Worm (Caenorhabditis elegans) whole organism, L2 larva: ENCODE data around the gene elo-8.

Experiments
- C34F6.9 ChIP-seq: fragments of 150-350 bp; optimal IDR thresholded peaks from 2 replicates; lab custom pipeline; 2014; ENCODE audit warnings: missing biosample characterization, missing genetic modification characterization
- F13H6.1 ChIP-seq: sonication (generic microtip); optimal IDR thresholded peaks from 2 replicates; lab custom pipeline; 2016; ENCODE audit warnings: missing genetic modification characterization, missing compliant biosample characterization
- R02D3.7 ChIP-seq: fragments of 150-350 bp; optimal IDR thresholded peaks from 2 replicates; lab custom pipeline; 2014; ENCODE audit warnings: missing biosample characterization, missing genetic modification characterization
- Y55F3AM.14 ChIP-seq: fragments of 200-800 bp; sonication (Bioruptor generic); optimal IDR thresholded peaks from 2 replicates; lab custom pipeline; 2018; ENCODE audit warnings: mild to moderate bottlenecking, missing genetic modification characterization, missing compliant biosample characterization
- ZK546.5 ChIP-seq: sonication (generic microtip); optimal IDR thresholded peaks from 2 replicates; lab custom pipeline; 2017; ENCODE audit warnings: missing biosample characterization, missing genetic modification characterization
- alr-1 ChIP-seq: fragments of 150-350 bp; optimal IDR thresholded peaks from 2 replicates; lab custom pipeline; 2014; ENCODE audit warnings: missing biosample characterization, missing genetic modification characterization
- aly-2 ChIP-seq: fragments of 150-350 bp; optimal IDR thresholded peaks from 2 replicates; lab custom pipeline; 2014; ENCODE audit warnings: missing biosample characterization, missing genetic modification characterization
- ama-1 ChIP-seq: fragments of 150-350 bp; optimal IDR thresholded peaks from 2 replicates; lab custom pipeline; 2018; ENCODE audit warnings: inconsistent platforms
- blmp-1 ChIP-seq: sonication (generic microtip); optimal IDR thresholded peaks from 2 replicates; lab custom pipeline; 2017; ENCODE audit warnings: missing genetic modification characterization, mild to moderate bottlenecking, missing compliant biosample characterization, antibody characterized with exemption, moderate library complexity; ENCODE audit not compliant: insufficient read depth
- ceh-16 ChIP-seq: fragments of 150-350 bp; optimal IDR thresholded peaks from 2 replicates; lab custom pipeline; 2014; ENCODE audit warnings: missing biosample characterization, missing genetic modification characterization
- ceh-82 ChIP-seq: fragments of 150-350 bp; optimal IDR thresholded peaks from 2 replicates; lab custom pipeline; 2014; ENCODE audit warnings: missing biosample characterization, missing genetic modification characterization
- crh-2 ChIP-seq: sonication (generic microtip); optimal IDR thresholded peaks from 2 replicates; lab custom pipeline; 2017; ENCODE audit warnings: missing biosample characterization, missing genetic modification characterization
- dmd-4 ChIP-seq: sonication (generic microtip); optimal IDR thresholded peaks from 2 replicates; lab custom pipeline; 2017; ENCODE audit warnings: missing biosample characterization, missing genetic modification characterization
- egl-27 ChIP-seq: sonication (generic microtip); optimal IDR thresholded peaks from 3 replicates; lab custom pipeline; 2017; ENCODE audit warnings: missing biosample characterization, missing genetic modification reagents, missing genetic modification characterization
- elt-1 ChIP-seq: fragments of 150-350 bp; optimal IDR thresholded peaks from 2 replicates; lab custom pipeline; 2014; ENCODE audit warnings: missing biosample characterization, missing genetic modification characterization
- elt-3 ChIP-seq: sonication (generic microtip); optimal IDR thresholded peaks from 2 replicates; lab custom pipeline; 2017; ENCODE audit warnings: missing biosample characterization, missing genetic modification characterization
- fos-1 ChIP-seq: fragments of 150-350 bp; optimal IDR thresholded peaks from 2 replicates; lab custom pipeline; 2014; ENCODE audit warnings: missing biosample characterization, missing genetic modification characterization
- gmeb-1 ChIP-seq: fragments of 150-350 bp; optimal IDR thresholded peaks from 2 replicates; lab custom pipeline; 2014; ENCODE audit warnings: missing biosample characterization, missing genetic modification characterization
- lin-11 ChIP-seq: fragments of 150-350 bp; sonication (generic microtip); optimal IDR thresholded peaks from 2 replicates; lab custom pipeline; 2014; ENCODE audit warnings: missing biosample characterization, missing genetic modification characterization, inconsistent platforms, mixed read lengths
- lin-13 ChIP-seq: fragments of 150-350 bp; optimal IDR thresholded peaks from 2 replicates; lab custom pipeline; 2014; ENCODE audit warnings: missing biosample characterization, missing genetic modification reagents, missing genetic modification characterization
- lin-39 ChIP-seq: fragments of 150-350 bp; optimal IDR thresholded peaks from 2 replicates; lab custom pipeline; 2014; ENCODE audit warnings: missing biosample characterization, missing genetic modification reagents, missing genetic modification characterization
- lsy-2 ChIP-seq, 2 experiments: fragments of 150-350 bp in 1 of 2; sonication (generic microtip) in 1 of 2; optimal IDR thresholded peaks; 2 replicates each; lab custom pipeline; 2014 to 2017; ENCODE audit warnings: missing biosample characterization in 2 of 2, missing genetic modification characterization in 2 of 2
- mab-5 ChIP-seq: fragments of 150-350 bp; optimal IDR thresholded peaks from 2 replicates; lab custom pipeline; 2014; ENCODE audit warnings: missing biosample characterization, missing genetic modification characterization
- mbf-1 ChIP-seq: sonication (generic microtip); optimal IDR thresholded peaks from 2 replicates; lab custom pipeline; 2017; ENCODE audit warnings: missing biosample characterization, missing genetic modification characterization
- mdl-1 ChIP-seq, 2 experiments: fragments of 150-350 bp in 1 of 2; sonication (generic microtip) in 1 of 2; optimal IDR thresholded peaks; 2 replicates each; lab custom pipeline; 2017; ENCODE audit warnings: missing biosample characterization in 2 of 2, missing genetic modification characterization in 2 of 2
- nhr-10 ChIP-seq: sonication (generic microtip); optimal IDR thresholded peaks from 2 replicates; lab custom pipeline; 2017; ENCODE audit warnings: missing biosample characterization, missing genetic modification characterization
- nhr-11 ChIP-seq: fragments of 150-350 bp; optimal IDR thresholded peaks from 2 replicates; lab custom pipeline; 2014; ENCODE audit warnings: missing biosample characterization, missing genetic modification characterization
- nhr-12 ChIP-seq: fragments of 150-350 bp; optimal IDR thresholded peaks from 2 replicates; lab custom pipeline; 2014; ENCODE audit warnings: missing biosample characterization, missing genetic modification characterization
- nhr-129 ChIP-seq: fragments of 150-350 bp; optimal IDR thresholded peaks from 2 replicates; lab custom pipeline; 2014; ENCODE audit warnings: missing biosample characterization, missing genetic modification characterization
- nhr-21 ChIP-seq: fragments of 150-350 bp; optimal IDR thresholded peaks from 2 replicates; lab custom pipeline; 2014; ENCODE audit warnings: missing biosample characterization, missing genetic modification characterization
- nhr-23 ChIP-seq: fragments of 150-350 bp; optimal IDR thresholded peaks from 2 replicates; lab custom pipeline; 2014; ENCODE audit warnings: missing biosample characterization, missing genetic modification reagents, missing genetic modification characterization
- nhr-237 ChIP-seq: fragments of 150-350 bp; optimal IDR thresholded peaks from 2 replicates; lab custom pipeline; 2014; ENCODE audit warnings: missing biosample characterization, missing genetic modification characterization
- nhr-25 ChIP-seq: fragments of 150-350 bp; sonication (generic microtip); optimal IDR thresholded peaks from 3 replicates; lab custom pipeline; 2014; ENCODE audit warnings: missing biosample characterization, missing genetic modification characterization
- nhr-6 ChIP-seq: fragments of 150-350 bp; optimal IDR thresholded peaks from 2 replicates; lab custom pipeline; 2014; ENCODE audit warnings: missing biosample characterization, missing genetic modification characterization
- nhr-77 ChIP-seq: fragments of 150-350 bp; optimal IDR thresholded peaks from 2 replicates; lab custom pipeline; 2014; ENCODE audit warnings: missing biosample characterization, missing genetic modification characterization
- peb-1 ChIP-seq: fragments of 150-350 bp; optimal IDR thresholded peaks from 2 replicates; lab custom pipeline; 2014; ENCODE audit warnings: missing biosample characterization, missing genetic modification characterization
- sem-4 ChIP-seq: fragments of 150-350 bp; optimal IDR thresholded peaks from 2 replicates; lab custom pipeline; 2014; ENCODE audit warnings: missing biosample characterization, missing genetic modification reagents, missing genetic modification characterization
- skn-1 ChIP-seq: sonication (generic microtip); optimal IDR thresholded peaks from 2 replicates; lab custom pipeline; 2017; ENCODE audit warnings: missing biosample characterization, missing genetic modification characterization
- sma-3 ChIP-seq: sonication (generic microtip); optimal IDR thresholded peaks from 2 replicates; lab custom pipeline; 2016; ENCODE audit warnings: missing genetic modification reagents, missing genetic modification characterization, missing compliant biosample characterization
- sma-9 ChIP-seq, 2 experiments: fragments of 150-350 bp in 1 of 2; sonication (generic microtip) in 1 of 2; optimal IDR thresholded peaks; 2 replicates each; lab custom pipeline; 2014 to 2016; ENCODE audit warnings: missing genetic modification characterization in 2 of 2, mild to moderate bottlenecking in 1 of 2, missing biosample characterization in 1 of 2, missing compliant biosample characterization in 1 of 2, missing genetic modification reagents in 1 of 2, moderate library complexity in 1 of 2
- snpc-4 ChIP-seq: fragments of 150-350 bp; optimal IDR thresholded peaks from 2 replicates; lab custom pipeline; 2014; ENCODE audit warnings: missing biosample characterization, missing genetic modification characterization
- unc-39 ChIP-seq: fragments of 150-350 bp; optimal IDR thresholded peaks from 2 replicates; lab custom pipeline; 2014; ENCODE audit warnings: missing biosample characterization, missing genetic modification characterization
- unc-55 ChIP-seq: fragments of 150-350 bp; sonication (generic microtip); optimal IDR thresholded peaks from 3 replicates; lab custom pipeline; 2014; ENCODE audit warnings: missing biosample characterization, missing genetic modification reagents, missing genetic modification characterization
- unc-62 ChIP-seq: fragments of 150-350 bp; optimal IDR thresholded peaks from 2 replicates; lab custom pipeline; 2014; ENCODE audit warnings: missing biosample characterization, missing genetic modification reagents, missing genetic modification characterization
- zag-1 ChIP-seq: fragments of 150-350 bp; optimal IDR thresholded peaks from 2 replicates; lab custom pipeline; 2014; ENCODE audit warnings: missing biosample characterization, missing genetic modification characterization
- ztf-1 ChIP-seq: fragments of 200-800 bp; sonication (Bioruptor generic); conservative IDR thresholded peaks from 2 replicates; pipeline ENCODE4 v1.3.6; 2022; ENCODE audit warnings: missing genetic modification characterization, missing compliant biosample characterization
- ztf-11 ChIP-seq: sonication (generic microtip); optimal IDR thresholded peaks from 2 replicates; lab custom pipeline; 2017; ENCODE audit warnings: missing biosample characterization, missing genetic modification characterization
- ztf-4 ChIP-seq: fragments of 150-350 bp; optimal IDR thresholded peaks from 2 replicates; lab custom pipeline; 2014; ENCODE audit warnings: missing biosample characterization, missing genetic modification characterization

The elo-8 gene

ce11 chrIII:11243421-11243820 is 11.6 kb upstream of the elo-8 start:
- TF ChIP-seq Y55F3AM.14 (GFP tag; lab: Kevin White, UChicago) (no peak), sma-9 (GFP tag; optimal IDR thresholded peaks at IDR 0.05; lab: Kevin White, UChicago) (peak; percentile 85), sma-9 (tag; optimal IDR thresholded peaks at IDR 0.05; lab: Kevin White, UChicago) (no peak), ceh-82 (tag; lab: Kevin White, UChicago) (no peak), elt-3 (tag; lab: Kevin White, UChicago) (no peak), nhr-10 (tag; lab: Kevin White, UChicago) (no peak), ceh-16 (no peak), nhr-21 (peak; percentile 61), R02D3.7 (tag; lab: Kevin White, UChicago) (no peak), blmp-1 (peak; percentile 52), zag-1 (no peak), unc-62 (GFP tag; lab: Kevin White, UChicago) (no peak), C34F6.9 (tag; lab: Kevin White, UChicago) (peak; percentile 85), ztf-1 (GFP tag; lab: Robert Waterston, UW) (no peak), sem-4 (tag; lab: Kevin White, UChicago) (peak; percentile 18), nhr-23 (no peak), ZK546.5 (tag; lab: Kevin White, UChicago) (no peak), mbf-1 (tag; lab: Kevin White, UChicago) (no peak), egl-27 (tag; lab: Kevin White, UChicago) (peak; percentile 39), sma-3 (GFP tag; lab: Kevin White, UChicago) (peak; percentile 62), nhr-11 (tag; lab: Kevin White, UChicago) (no peak), alr-1 (tag; lab: Kevin White, UChicago) (no peak), nhr-12 (tag; lab: Kevin White, UChicago) (no peak), nhr-77 (tag; lab: Kevin White, UChicago) (no peak), nhr-6 (peak; percentile 47), nhr-25 (peak; percentile 81), aly-2 (tag; lab: Kevin White, UChicago) (no peak), nhr-237 (tag; lab: Kevin White, UChicago) (no peak), F13H6.1 (tag; lab: Kevin White, UChicago) (peak; percentile 86), lin-11 (tag; lab: Kevin White, UChicago) (no peak), nhr-129 (peak; percentile 93), ztf-11 (tag; lab: Kevin White, UChicago) (no peak), unc-55 (peak; percentile 85), fos-1 (tag; lab: Kevin White, UChicago) (peak; percentile 98), gmeb-1 (tag; lab: Kevin White, UChicago) (peak; percentile 56), ztf-4 (tag; lab: Kevin White, UChicago) (peak; percentile 57), mdl-1 (tag; optimal IDR thresholded peaks at IDR 0.05; lab: Kevin White, UChicago) (peak; percentile 5 to 9), crh-2 (peak; percentile 93), elt-1 (tag; lab: Kevin White, UChicago) (no peak), dmd-4 (tag; lab: Kevin White, UChicago) (no peak), mab-5 (no peak), lin-13 (GFP tag; lab: Kevin White, UChicago) (peak; percentile 57), peb-1 (tag; lab: Kevin White, UChicago) (no peak), unc-39 (tag; lab: Kevin White, UChicago) (no peak), ama-1 (lab: Kevin White, UChicago) (no peak), lin-39 (no peak), skn-1 (no peak), lsy-2 (tag; optimal IDR thresholded peaks at IDR 0.05; lab: Kevin White, UChicago) (peak; percentile 29 to 67), snpc-4 (peak; percentile 35)
